Fruit fly (Drosophila melanogaster): Measurements from ENCODE around the gene CG7568.

- TF ChIP-seq CG1620 (GFP tag; optimal IDR thresholded peaks at IDR 0.05) (no peak), kay (GFP tag; ENCODE audit: borderline replicate concordance) (no peak), CG11617 (GFP tag; optimal IDR thresholded peaks at IDR 0.05) (no peak)
Measured at dm6 chr3R:29581420-29581819, 19.2 kb downstream of the CG7568 start.

All from whole organism, adult.